Fruit fly (Drosophila melanogaster): Measurements from ENCODE around the gene CG9705.

The CG9705 gene

DNA sequence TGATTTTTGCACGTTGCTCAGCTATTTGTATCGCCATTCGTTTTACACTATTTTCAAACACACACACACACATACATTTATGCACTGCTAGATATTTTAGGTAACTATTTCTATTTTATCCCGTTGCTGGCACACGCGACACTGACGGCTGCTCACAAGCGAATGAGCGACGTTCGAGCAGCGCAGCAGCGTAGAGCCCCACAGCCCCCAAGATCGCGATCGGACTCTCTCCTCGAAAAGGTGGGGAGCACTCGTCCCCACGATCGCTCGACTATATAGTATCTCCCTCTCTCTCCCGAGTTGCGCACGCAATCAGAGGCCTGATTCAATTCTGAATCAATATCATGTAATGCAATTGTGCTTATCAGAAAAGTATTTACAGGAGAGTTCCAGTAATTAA lies 20.1 kb downstream of the CG9705 start (continued):
- TF ChIP-seq MESR4 (GFP tag; optimal IDR thresholded peaks at IDR 0.05) = peak; percentile 2
- no peak for TF ChIP-seq CG11695 (GFP tag; IDR thresholded peaks at IDR 0.05)
- TF ChIP-seq CG16815 (GFP tag; optimal IDR thresholded peaks at IDR 0.05) = no peak
- TF ChIP-seq Hr39 (optimal IDR thresholded peaks at IDR 0.05) = no peak
- TF ChIP-seq sd (tag; optimal IDR thresholded peaks at IDR 0.05) = no peak
- TF ChIP-seq CG10543 (GFP tag; optimal IDR thresholded peaks at IDR 0.05) = peak; percentile 56
- no peak for TF ChIP-seq CG10274 (GFP tag; optimal IDR thresholded peaks at IDR 0.05)
- no peak for TF ChIP-seq nerfin-1 (tag; optimal IDR thresholded peaks at IDR 0.05)
- peak; percentile 39 for TF ChIP-seq zf30C (GFP tag; optimal IDR thresholded peaks at IDR 0.05)
- TF ChIP-seq cato (GFP tag; optimal IDR thresholded peaks at IDR 0.05; ENCODE audit: borderline replicate concordance) = no peak
- TF ChIP-seq Ravus (GFP tag; IDR thresholded peaks at IDR 0.05) = no peak
- TF ChIP-seq CG2875 (GFP tag; optimal IDR thresholded peaks at IDR 0.05) = no peak
- no peak for TF ChIP-seq CG17186 (GFP tag; optimal IDR thresholded peaks at IDR 0.05)
- no peak for TF ChIP-seq az2 (GFP tag; optimal IDR thresholded peaks at IDR 0.05)
- peak; percentile 84 for TF ChIP-seq Deaf1 (tag; optimal IDR thresholded peaks at IDR 0.05)
- no peak for TF ChIP-seq CG2889 (GFP tag; IDR thresholded peaks at IDR 0.05)
- no peak for TF ChIP-seq B-H2 (GFP tag; optimal IDR thresholded peaks at IDR 0.05)
- no peak for TF ChIP-seq Antp (GFP tag; optimal IDR thresholded peaks at IDR 0.05)
- TF ChIP-seq caup (GFP tag; optimal IDR thresholded peaks at IDR 0.05; ENCODE audit: severe bottlenecking) = peak; percentile 40
- no peak for TF ChIP-seq ap (GFP tag; IDR thresholded peaks at IDR 0.05)
- no peak for TF ChIP-seq Side (GFP tag; optimal IDR thresholded peaks at IDR 0.05)
- no peak for TF ChIP-seq CG4282 (GFP tag; optimal IDR thresholded peaks at IDR 0.05)
- TF ChIP-seq Xrp1 (GFP tag; IDR thresholded peaks at IDR 0.05) = no peak
- TF ChIP-seq CG9609 (GFP tag; optimal IDR thresholded peaks at IDR 0.05) = no peak
- TF ChIP-seq Dip2 (GFP tag; IDR thresholded peaks at IDR 0.05) = no peak
- no peak for TF ChIP-seq pan (optimal IDR thresholded peaks at IDR 0.05)
- TF ChIP-seq pan (GFP tag; optimal IDR thresholded peaks at IDR 0.05 in 1 of 2, IDR thresholded peaks at IDR 0.05 in 1 of 2) = peak in 1 of 2 experiments; percentile 28
- 0 out of 2 replicates have a peak, but pooled peaks have one; percentile 14 for TF ChIP-seq CG17612 (GFP tag; IDR thresholded peaks at IDR 0.05)
- no peak for TF ChIP-seq CG17802 (tag; optimal IDR thresholded peaks at IDR 0.05)
- no peak for TF ChIP-seq CG9727 (GFP tag; optimal IDR thresholded peaks at IDR 0.05)
- no peak for TF ChIP-seq pum (GFP tag; optimal IDR thresholded peaks at IDR 0.05)
- no peak for TF ChIP-seq C15 (GFP tag; IDR thresholded peaks at IDR 0.05)
- TF ChIP-seq Dip3 (GFP tag; optimal IDR thresholded peaks at IDR 0.05) = no peak
- TF ChIP-seq Bgb (GFP tag; IDR thresholded peaks at IDR 0.05; ENCODE audit: partially characterized antibody) = peak; percentile 47
- TF ChIP-seq Stat92E (GFP tag; optimal IDR thresholded peaks at IDR 0.05) = peak in 1 of 3 experiments; percentile 13
- TF ChIP-seq Hey (tag; optimal IDR thresholded peaks at IDR 0.05) = no peak
- TF ChIP-seq kni (GFP tag; optimal IDR thresholded peaks at IDR 0.05) = no peak
- no peak for TF ChIP-seq Spps (tag; optimal IDR thresholded peaks at IDR 0.05)
- TF ChIP-seq MBD-R2 (GFP tag; IDR thresholded peaks at IDR 0.05) = no peak
- TF ChIP-seq nom (GFP tag; optimal IDR thresholded peaks at IDR 0.05) = peak; percentile 85
- no peak for TF ChIP-seq NK7.1 (GFP tag; optimal IDR thresholded peaks at IDR 0.05)
- TF ChIP-seq CG7839 (tag; optimal IDR thresholded peaks at IDR 0.05) = no peak
- peak; percentile 3 for TF ChIP-seq CG13894 (tag; optimal IDR thresholded peaks at IDR 0.05)
- no peak for TF ChIP-seq CG12155 (GFP tag; optimal IDR thresholded peaks at IDR 0.05)
- TF ChIP-seq CG3163 (GFP tag; optimal IDR thresholded peaks at IDR 0.05) = no peak
- TF ChIP-seq gem (tag; optimal IDR thresholded peaks at IDR 0.05) = no peak
- peak; percentile 44 for TF ChIP-seq CG15601 (tag; optimal IDR thresholded peaks at IDR 0.05)
- TF ChIP-seq HHEX (GFP tag; optimal IDR thresholded peaks at IDR 0.05) = no peak
- TF ChIP-seq eve (GFP tag; optimal IDR thresholded peaks at IDR 0.05) = no peak
- TF ChIP-seq Nf-YC (tag; optimal IDR thresholded peaks at IDR 0.05) = no peak
- TF ChIP-seq bbx (GFP tag; IDR thresholded peaks at IDR 0.05; ENCODE audit: partially characterized antibody) = peak; percentile 42; the same call in 1 of the 2 replicates

Data from whole organism, embryonic.